4 worm cellular contexts compared by ENCODE assay signal in the genomic region with DNA sequence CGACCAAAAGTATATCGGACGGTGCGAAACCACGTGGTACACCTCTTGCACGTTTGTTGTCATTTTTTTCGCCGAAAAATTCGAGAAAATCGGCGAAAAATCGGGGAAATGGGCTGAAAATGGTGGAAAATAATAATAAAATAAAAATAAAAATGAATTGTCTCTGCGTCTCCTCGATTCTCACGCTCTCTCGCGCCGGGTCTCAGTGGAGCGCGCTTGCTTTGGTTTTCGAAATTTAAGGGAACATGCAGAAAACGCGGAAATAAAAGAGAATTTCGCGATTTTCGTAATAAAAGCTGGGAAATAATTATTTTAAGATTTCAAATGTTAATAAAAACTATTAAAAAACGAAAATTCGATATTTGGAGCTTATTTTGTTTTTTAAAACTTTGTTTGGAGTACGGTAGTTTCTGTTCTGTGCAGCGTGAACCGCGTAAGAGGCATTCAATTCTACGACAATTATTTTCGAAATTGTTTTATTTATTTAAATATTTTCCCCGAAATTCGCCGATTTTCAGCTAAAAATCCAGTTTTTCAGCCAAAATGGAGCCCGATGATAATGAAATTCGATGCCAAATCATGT.
TF ChIP-seq lines count a peak whose summit lies in the region.

A gene (minus strand): TSS at position 113 of the 583 bp plus-strand sequence.
A gene (plus strand): TSS at position 539 of the 583 bp plus-strand sequence.

TF ChIP-seq in whole organism, L1 larva, 84 proteins besides CTCF, POLR2A, EP300 and RAD21 (continued from another document):
- TF ChIP-seq efl-1 (optimal IDR thresholded peaks at IDR 0.05; lab: Kevin White, UChicago), result peak; percentile 46 to 49
- TF ChIP-seq efl-1 (GFP tag; optimal IDR thresholded peaks at IDR 0.05 in 1 of 2; lab: Kevin White, UChicago), result peak; percentile 63 to 93
- no peak for TF ChIP-seq mef-2 (tag; optimal IDR thresholded peaks at IDR 0.05; lab: Kevin White, UChicago)
- TF ChIP-seq snu-23 (GFP tag; optimal IDR thresholded peaks at IDR 0.05; lab: Kevin White, UChicago), result peak; percentile 48
- peak; percentile 71 for TF ChIP-seq mep-1 (tag; optimal IDR thresholded peaks at IDR 0.05; lab: Kevin White, UChicago)
- peak; percentile 50 for TF ChIP-seq nhr-85 (tag; lab: Kevin White, UChicago)
- TF ChIP-seq aly-2 (tag; optimal IDR thresholded peaks at IDR 0.05; lab: Kevin White, UChicago), result no peak
- TF ChIP-seq tbx-2 (tag; optimal IDR thresholded peaks at IDR 0.05; lab: Kevin White, UChicago), result peak; percentile 36
- TF ChIP-seq nhr-71 (tag; optimal IDR thresholded peaks at IDR 0.05; lab: Kevin White, UChicago), result no peak
- TF ChIP-seq ceh-82 (tag; optimal IDR thresholded peaks at IDR 0.05; lab: Kevin White, UChicago), result peak in 1 of 3 experiments; percentile 66
- TF ChIP-seq dpl-1 (GFP tag; optimal IDR thresholded peaks at IDR 0.05; lab: Kevin White, UChicago), result peak; percentile 41 to 68 (median 50)
- TF ChIP-seq nhr-77 (tag; optimal IDR thresholded peaks at IDR 0.05; lab: Kevin White, UChicago), result no peak
- peak; percentile 29 for TF ChIP-seq skn-1 (tag; optimal IDR thresholded peaks at IDR 0.05; lab: Kevin White, UChicago)

TF ChIP-seq in whole organism, L2 larva, 48 proteins besides CTCF, POLR2A, EP300 and RAD21 (continued from another document):
- no peak for TF ChIP-seq mbf-1 (tag; optimal IDR thresholded peaks at IDR 0.05; lab: Kevin White, UChicago)
- TF ChIP-seq nhr-12 (tag; optimal IDR thresholded peaks at IDR 0.05; lab: Kevin White, UChicago), result no peak
- no peak for TF ChIP-seq ama-1 (optimal IDR thresholded peaks at IDR 0.05; lab: Kevin White, UChicago)
- no peak for TF ChIP-seq peb-1 (tag; optimal IDR thresholded peaks at IDR 0.05; lab: Kevin White, UChicago)
- no peak for TF ChIP-seq crh-2 (tag; optimal IDR thresholded peaks at IDR 0.05; lab: Kevin White, UChicago)
- no peak for TF ChIP-seq nhr-77 (tag; optimal IDR thresholded peaks at IDR 0.05; lab: Kevin White, UChicago)
- TF ChIP-seq lsy-2 (tag; optimal IDR thresholded peaks at IDR 0.05; lab: Kevin White, UChicago), result peak in 1 of 2 experiments; percentile 72
- peak; percentile 30 for TF ChIP-seq lin-13 (GFP tag; optimal IDR thresholded peaks at IDR 0.05; lab: Kevin White, UChicago)
- no peak for TF ChIP-seq fos-1 (tag; optimal IDR thresholded peaks at IDR 0.05; lab: Kevin White, UChicago)
- no peak for TF ChIP-seq sma-9 (GFP tag; optimal IDR thresholded peaks at IDR 0.05; lab: Kevin White, UChicago)
- TF ChIP-seq sma-9 (tag; optimal IDR thresholded peaks at IDR 0.05; lab: Kevin White, UChicago), result no peak
- TF ChIP-seq nhr-237 (tag; optimal IDR thresholded peaks at IDR 0.05; lab: Kevin White, UChicago), result no peak
- no peak for TF ChIP-seq elt-1 (tag; optimal IDR thresholded peaks at IDR 0.05; lab: Kevin White, UChicago)
- no peak for TF ChIP-seq Y55F3AM.14 (GFP tag; optimal IDR thresholded peaks at IDR 0.05; lab: Kevin White, UChicago)
- no peak for TF ChIP-seq ceh-82 (tag; optimal IDR thresholded peaks at IDR 0.05; lab: Kevin White, UChicago)
- no peak for TF ChIP-seq ztf-1 (GFP tag; conservative IDR thresholded peaks at IDR 0.05; lab: Robert Waterston, UW)
- no peak for TF ChIP-seq lin-39 (tag; optimal IDR thresholded peaks at IDR 0.05; lab: Kevin White, UChicago)
- TF ChIP-seq elt-3 (tag; optimal IDR thresholded peaks at IDR 0.05; lab: Kevin White, UChicago), result no peak
- no peak for TF ChIP-seq blmp-1 (tag; optimal IDR thresholded peaks at IDR 0.05; lab: Kevin White, UChicago; ENCODE audit: insufficient read depth)
- no peak for TF ChIP-seq ceh-16 (tag; optimal IDR thresholded peaks at IDR 0.05; lab: Kevin White, UChicago)
- TF ChIP-seq nhr-11 (tag; optimal IDR thresholded peaks at IDR 0.05; lab: Kevin White, UChicago), result no peak
- TF ChIP-seq mdl-1 (tag; optimal IDR thresholded peaks at IDR 0.05; lab: Kevin White, UChicago), result no peak
- peak; percentile 63 for TF ChIP-seq C34F6.9 (tag; optimal IDR thresholded peaks at IDR 0.05; lab: Kevin White, UChicago)
- no peak for TF ChIP-seq sem-4 (tag; optimal IDR thresholded peaks at IDR 0.05; lab: Kevin White, UChicago)
- TF ChIP-seq aly-2 (tag; optimal IDR thresholded peaks at IDR 0.05; lab: Kevin White, UChicago), result no peak
- TF ChIP-seq unc-62 (GFP tag; optimal IDR thresholded peaks at IDR 0.05; lab: Kevin White, UChicago), result no peak
- no peak for TF ChIP-seq sma-3 (GFP tag; optimal IDR thresholded peaks at IDR 0.05; lab: Kevin White, UChicago)
- no peak for TF ChIP-seq nhr-21 (tag; optimal IDR thresholded peaks at IDR 0.05; lab: Kevin White, UChicago)
- no peak for TF ChIP-seq nhr-6 (tag; optimal IDR thresholded peaks at IDR 0.05; lab: Kevin White, UChicago)
- TF ChIP-seq unc-39 (tag; optimal IDR thresholded peaks at IDR 0.05; lab: Kevin White, UChicago), result no peak
- no peak for TF ChIP-seq R02D3.7 (tag; optimal IDR thresholded peaks at IDR 0.05; lab: Kevin White, UChicago)
- no peak for TF ChIP-seq egl-27 (tag; optimal IDR thresholded peaks at IDR 0.05; lab: Kevin White, UChicago)
- peak; percentile 17 for TF ChIP-seq gmeb-1 (tag; optimal IDR thresholded peaks at IDR 0.05; lab: Kevin White, UChicago)

TF ChIP-seq in whole organism, L4 larva, 104 proteins besides CTCF, POLR2A, EP300 and RAD21 (continued from another document):
- TF ChIP-seq nhr-11 (tag; optimal IDR thresholded peaks at IDR 0.05; lab: Kevin White, UChicago) (no peak), lsy-2 (tag; optimal IDR thresholded peaks at IDR 0.05; lab: Kevin White, UChicago) (peak in 1 of 2 experiments; percentile 67), daf-12 (tag; optimal IDR thresholded peaks at IDR 0.05; lab: Kevin White, UChicago) (no peak), T20F7.1 (GFP tag; optimal IDR thresholded peaks at IDR 0.05; lab: Kevin White, UChicago) (no peak), ztf-7 (tag; optimal IDR thresholded peaks at IDR 0.05; lab: Kevin White, UChicago) (no peak), dmd-9 (GFP tag; IDR thresholded peaks at IDR 0.05; lab: Robert Waterston, UW) (no peak), mep-1 (tag; optimal IDR thresholded peaks at IDR 0.05; lab: Kevin White, UChicago) (peak; percentile 11), egl-27 (tag; optimal IDR thresholded peaks at IDR 0.05; lab: Kevin White, UChicago) (no peak), lin-13 (GFP tag; optimal IDR thresholded peaks at IDR 0.05; lab: Kevin White, UChicago) (peak; percentile 53), nhr-111 (GFP tag; optimal IDR thresholded peaks at IDR 0.05; lab: Kevin White, UChicago) (no peak), aha-1 (tag; lab: Kevin White, UChicago) (peak; percentile 54), F37D6.2 (tag; optimal IDR thresholded peaks at IDR 0.05; lab: Kevin White, UChicago) (no peak), daf-8 (GFP tag; IDR thresholded peaks at IDR 0.05; lab: Robert Waterston, UW) (no peak), Y5F2A.4 (GFP tag; optimal IDR thresholded peaks at IDR 0.05; lab: Kevin White, UChicago) (no peak), zip-2 (tag; optimal IDR thresholded peaks at IDR 0.05; lab: Kevin White, UChicago) (no peak), pha-4 (GFP tag; IDR thresholded peaks at IDR 0.05; lab: Robert Waterston, UW) (no peak), pha-4 (tag; optimal IDR thresholded peaks at IDR 0.05; lab: Kevin White, UChicago) (no peak), ceh-62 (tag; optimal IDR thresholded peaks at IDR 0.05; lab: Kevin White, UChicago) (no peak), jun-1 (tag; optimal IDR thresholded peaks at IDR 0.05; lab: Kevin White, UChicago) (no peak), vab-7 (GFP tag; IDR thresholded peaks at IDR 0.05; lab: Robert Waterston, UW) (no peak), ama-1 (optimal IDR thresholded peaks at IDR 0.05; lab: Kevin White, UChicago) (no peak), hmg-1.1 (GFP tag; IDR thresholded peaks at IDR 0.05; lab: Robert Waterston, UW) (0 out of 2 replicates have a peak, but pooled peaks have one; percentile 20), lin-15B (tag; optimal IDR thresholded peaks at IDR 0.05; lab: Kevin White, UChicago) (no peak), snpc-1.2 (GFP tag; IDR thresholded peaks at IDR 0.05; lab: Robert Waterston, UW) (no peak)

TF ChIP-seq in whole organism, young adult, 124 proteins besides CTCF, POLR2A, EP300 and RAD21 (continued from another document):
- peak; percentile 10 for TF ChIP-seq hrde-1 (tag; optimal IDR thresholded peaks at IDR 0.05; lab: Kevin White, UChicago; ENCODE audit: borderline replicate concordance)
- TF ChIP-seq ztf-28 (GFP tag; IDR thresholded peaks at IDR 0.05; lab: Robert Waterston, UW), result no peak
- TF ChIP-seq F33H1.4 (GFP tag; IDR thresholded peaks at IDR 0.05; lab: Robert Waterston, UW), result peak; percentile 30; the same call in 1 of the 2 replicates
- no peak for TF ChIP-seq snpc-4 (GFP tag; optimal IDR thresholded peaks at IDR 0.05; lab: Kevin White, UChicago)
- TF ChIP-seq snpc-4 (tag; optimal IDR thresholded peaks at IDR 0.05; lab: Kevin White, UChicago), result peak in 1 of 4 experiments; percentile 2
- no peak for TF ChIP-seq zfh-2 (GFP tag; conservative IDR thresholded peaks at IDR 0.05; lab: Robert Waterston, UW)
- no peak for TF ChIP-seq T26A5.8 (tag; optimal IDR thresholded peaks at IDR 0.05; lab: Kevin White, UChicago)
- TF ChIP-seq hlh-26 (GFP tag; conservative IDR thresholded peaks at IDR 0.05; lab: Robert Waterston, UW), result no peak
- no peak for TF ChIP-seq C06A6.2 (GFP tag; conservative IDR thresholded peaks at IDR 0.05; lab: Robert Waterston, UW)
- TF ChIP-seq ztf-6 (GFP tag; IDR thresholded peaks at IDR 0.05; lab: Robert Waterston, UW), result no peak
- TF ChIP-seq hmg-1.2 (GFP tag; IDR thresholded peaks at IDR 0.05; lab: Robert Waterston, UW), result peak; percentile 98
- no peak for TF ChIP-seq let-526 (GFP tag; IDR thresholded peaks at IDR 0.05; lab: Robert Waterston, UW)
- 0 out of 2 replicates have a peak, but pooled peaks have one; percentile 19 for TF ChIP-seq Y95B8A.8 (GFP tag; IDR thresholded peaks at IDR 0.05; lab: Robert Waterston, UW)
- no peak for TF ChIP-seq F57A8.1 (GFP tag; optimal IDR thresholded peaks at IDR 0.05; lab: Kevin White, UChicago)
- no peak for TF ChIP-seq somi-1 (GFP tag; optimal IDR thresholded peaks at IDR 0.05; lab: Kevin White, UChicago)
- TF ChIP-seq mcd-1 (GFP tag; IDR thresholded peaks at IDR 0.05; lab: Robert Waterston, UW), result peak; percentile 91
- no peak for TF ChIP-seq snpc-1.1 (tag; optimal IDR thresholded peaks at IDR 0.05; lab: Kevin White, UChicago; ENCODE audit: insufficient read depth)
- no peak for TF ChIP-seq ceh-100 (GFP tag; IDR thresholded peaks at IDR 0.05; lab: Robert Waterston, UW)
- no peak for TF ChIP-seq F39B2.1 (GFP tag; IDR thresholded peaks at IDR 0.05; lab: Robert Waterston, UW)
- no peak for TF ChIP-seq Y53F4B.3 (GFP tag; IDR thresholded peaks at IDR 0.05; lab: Robert Waterston, UW)
- no peak for TF ChIP-seq lin-35 (GFP tag; optimal IDR thresholded peaks at IDR 0.05; lab: Kevin White, UChicago)
- TF ChIP-seq attf-5 (GFP tag; optimal IDR thresholded peaks at IDR 0.05; lab: Kevin White, UChicago), result peak; percentile 3
- TF ChIP-seq ztf-26 (tag; optimal IDR thresholded peaks at IDR 0.05; lab: Kevin White, UChicago), result no peak
- no peak for TF ChIP-seq xnd-1 (tag; optimal IDR thresholded peaks at IDR 0.05; lab: Kevin White, UChicago)
- no peak for TF ChIP-seq ztf-18 (tag; optimal IDR thresholded peaks at IDR 0.05; lab: Kevin White, UChicago)
- TF ChIP-seq F22D6.2 (tag; optimal IDR thresholded peaks at IDR 0.05; lab: Kevin White, UChicago), result no peak
- no peak for TF ChIP-seq Y67H2A.10 (GFP tag; conservative IDR thresholded peaks at IDR 0.05; lab: Robert Waterston, UW)
